Worm (Caenorhabditis elegans) whole organism, late embryonic: ENCODE data around the gene cah-4.

Experiments used
- nhr-11 ChIP-seq: fragments of 150-350 bp; optimal IDR thresholded peaks from 2 replicates; lab custom pipeline; 2014; ENCODE audit warnings: missing biosample characterization, missing genetic modification characterization
- npax-4 ChIP-seq: sonication (generic microtip); optimal IDR thresholded peaks from 2 replicates; lab custom pipeline; 2016; ENCODE audit warnings: missing genetic modification characterization, missing compliant biosample characterization
- unc-3 ChIP-seq, 2 experiments: fragments of 200-800 bp in 1 of 2; sonication (Bioruptor generic) in 1 of 2; sonication (generic microtip) in 1 of 2; conservative IDR thresholded peaks in 1 of 2; optimal IDR thresholded peaks in 1 of 2; 2 replicates each; pipeline versions ENCODE4 v1.3.6 to Lab custom; 2016 to 2022; ENCODE audit warnings: missing compliant biosample characterization in 2 of 2, missing genetic modification characterization in 2 of 2, missing genetic modification reagents in 1 of 2

DNA sequence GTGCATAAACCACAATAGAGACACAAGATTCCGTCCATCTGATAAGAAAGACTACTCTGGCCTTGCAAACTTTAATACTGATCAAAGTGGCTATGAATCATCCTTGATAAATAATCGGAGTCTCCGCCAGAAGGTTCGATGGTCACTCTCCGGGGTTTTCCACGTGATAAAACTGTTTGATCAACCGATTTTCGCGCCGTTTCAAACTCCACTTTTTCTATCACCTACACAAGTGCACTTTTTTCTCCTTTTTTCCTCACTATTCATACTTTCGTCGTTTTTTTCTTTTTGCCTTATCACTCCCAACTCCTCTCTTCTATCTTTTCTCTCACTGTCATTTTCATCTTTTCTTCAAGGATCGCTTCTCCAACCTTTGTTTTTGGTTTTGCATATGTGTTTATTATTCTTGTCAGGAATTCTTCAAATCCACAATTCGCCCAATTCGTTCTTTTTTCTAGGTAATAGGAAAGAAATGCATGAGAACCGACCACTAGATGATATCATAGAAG, 13.7 kb upstream of the cah-4 start, which contains the start of gene F18H3.4:
- no peak for TF ChIP-seq npax-4
- no peak for TF ChIP-seq nhr-11
- no peak for TF ChIP-seq unc-3 (GFP tag; conservative IDR thresholded peaks at IDR 0.05; lab: Robert Waterston, UW)
- no peak for TF ChIP-seq unc-3 (tag; optimal IDR thresholded peaks at IDR 0.05; lab: Kevin White, UChicago)
